Worm (Caenorhabditis elegans) whole organism, L4 larva: ENCODE results near the gene gln-2.

Experiments
- F49E8.2 ChIP-seq: sonication (generic microtip); optimal IDR thresholded peaks from 2 replicates; lab custom pipeline; 2016; ENCODE audit warnings: missing compliant biosample characterization, mild to moderate bottlenecking, missing genetic modification characterization, borderline replicate concordance
- T20F7.1 ChIP-seq: fragments of 200-800 bp; sonication (Bioruptor generic); optimal IDR thresholded peaks from 2 replicates; lab custom pipeline; 2018; ENCODE audit warnings: mild to moderate bottlenecking, missing genetic modification characterization, missing compliant biosample characterization
- T26A8.4 ChIP-seq: fragments of 200-800 bp; sonication (Bioruptor generic); IDR thresholded peaks from 2 replicates; pipeline ENCODE4 v1.3.6; 2022; ENCODE audit warnings: missing genetic modification characterization, missing compliant biosample characterization
- Y48G9A.11 ChIP-seq: fragments of 200-800 bp; sonication (Bioruptor generic); IDR thresholded peaks from 2 replicates; pipeline ENCODE4 v1.3.6; 2022; ENCODE audit warnings: missing genetic modification reagents, missing genetic modification characterization, missing compliant biosample characterization
- Y75B8A.6 ChIP-seq: fragments of 200-800 bp; sonication (Bioruptor generic); IDR thresholded peaks from 2 replicates; pipeline ENCODE4 v1.3.6; 2022; ENCODE audit warnings: missing genetic modification reagents, missing genetic modification characterization, missing compliant biosample characterization
- aha-1 ChIP-seq: fragments of 150-350 bp; peaks from one replicate; lab custom pipeline; 2014; ENCODE audit warnings: missing biosample characterization, missing genetic modification characterization
- ama-1 ChIP-seq: fragments of 150-350 bp; optimal IDR thresholded peaks from 2 replicates; lab custom pipeline; 2014; ENCODE audit warnings: inconsistent platforms, mixed read lengths
- arid-1 ChIP-seq: fragments of 200-800 bp; sonication (Bioruptor generic); conservative IDR thresholded peaks from 2 replicates; pipeline ENCODE4 v1.3.6; 2022; ENCODE audit warnings: missing genetic modification reagents, missing genetic modification characterization, missing compliant biosample characterization
- ceh-28 ChIP-seq: fragments of 150-350 bp; optimal IDR thresholded peaks from 2 replicates; lab custom pipeline; 2014; ENCODE audit warnings: missing biosample characterization, missing genetic modification reagents, missing genetic modification characterization
- ces-1 ChIP-seq: fragments of 150-350 bp; sonication (generic microtip); optimal IDR thresholded peaks from 4 replicates; lab custom pipeline; 2014; ENCODE audit warnings: missing biosample characterization, missing genetic modification reagents, missing genetic modification characterization
- cey-2 ChIP-seq: sonication (generic microtip); optimal IDR thresholded peaks from 3 replicates; lab custom pipeline; 2017; ENCODE audit warnings: missing genetic modification characterization, mild to moderate bottlenecking, missing compliant biosample characterization, antibody characterized with exemption, borderline replicate concordance; ENCODE audit not compliant: insufficient read depth
- daf-8 ChIP-seq: fragments of 200-800 bp; sonication (Bioruptor generic); IDR thresholded peaks from 2 replicates; pipeline ENCODE4 v1.3.6; 2022; ENCODE audit warnings: missing genetic modification characterization, missing compliant biosample characterization
- dmd-8 ChIP-seq: fragments of 200-800 bp; sonication (Bioruptor generic); IDR thresholded peaks from 2 replicates; pipeline ENCODE4 v1.3.6; 2022; ENCODE audit warnings: missing genetic modification characterization, missing compliant biosample characterization
- dve-1 ChIP-seq: sonication (generic microtip); optimal IDR thresholded peaks from 2 replicates; lab custom pipeline; 2017; ENCODE audit warnings: antibody characterized with exemption, mild to moderate bottlenecking, missing genetic modification characterization, missing compliant biosample characterization; ENCODE audit not compliant: insufficient read depth
- egl-27 ChIP-seq: sonication (generic microtip); optimal IDR thresholded peaks from 3 replicates; lab custom pipeline; 2017; ENCODE audit warnings: missing biosample characterization, missing genetic modification reagents, missing genetic modification characterization
- fkh-10 ChIP-seq: fragments of 150-350 bp; optimal IDR thresholded peaks from 2 replicates; lab custom pipeline; 2014; ENCODE audit warnings: missing biosample characterization, missing genetic modification reagents, missing genetic modification characterization
- gei-8 ChIP-seq: fragments of 200-800 bp; sonication (Bioruptor generic); optimal IDR thresholded peaks from 2 replicates; lab custom pipeline; 2018; ENCODE audit warnings: mild to moderate bottlenecking, missing genetic modification characterization, missing compliant biosample characterization
- hlh-30 ChIP-seq: sonication (generic microtip); optimal IDR thresholded peaks from 2 replicates; lab custom pipeline; 2017; ENCODE audit warnings: antibody characterized with exemption, mild to moderate bottlenecking, missing genetic modification characterization, missing compliant biosample characterization; ENCODE audit not compliant: insufficient read depth
- hmg-1.1 ChIP-seq: fragments of 200-800 bp; sonication (Bioruptor generic); IDR thresholded peaks from 2 replicates; pipeline ENCODE4 v1.3.6; 2022; ENCODE audit warnings: missing genetic modification reagents, missing genetic modification characterization, missing compliant biosample characterization
- lim-7 ChIP-seq: fragments of 200-800 bp; sonication (Bioruptor generic); IDR thresholded peaks from 2 replicates; pipeline ENCODE4 v1.3.6; 2022; ENCODE audit warnings: missing genetic modification characterization, missing compliant biosample characterization
- lin-38 ChIP-seq: fragments of 200-800 bp; sonication (Bioruptor generic); IDR thresholded peaks from 2 replicates; pipeline ENCODE4 v1.3.6; 2022; ENCODE audit warnings: missing genetic modification reagents, missing genetic modification characterization, missing compliant biosample characterization
- lir-3 ChIP-seq: sonication (generic microtip); optimal IDR thresholded peaks from 2 replicates; lab custom pipeline; 2016; ENCODE audit warnings: mild to moderate bottlenecking, missing genetic modification characterization, missing compliant biosample characterization
- madf-5 ChIP-seq, 2 experiments: fragments of 200-800 bp; sonication (Bioruptor generic); IDR thresholded peaks; 2 replicates each; pipeline ENCODE4 v1.3.6; 2022; ENCODE audit warnings: missing compliant biosample characterization in 2 of 2, missing genetic modification characterization in 2 of 2
- mdt-29 ChIP-seq: fragments of 200-800 bp; sonication (Bioruptor generic); IDR thresholded peaks from 2 replicates; pipeline ENCODE4 v1.3.6; 2022; ENCODE audit warnings: missing genetic modification reagents, missing genetic modification characterization, missing compliant biosample characterization
- mep-1 ChIP-seq: fragments of 150-350 bp; sonication (generic microtip); optimal IDR thresholded peaks from 3 replicates; lab custom pipeline; 2014; ENCODE audit warnings: missing biosample characterization, missing genetic modification characterization
- nhr-11 ChIP-seq: fragments of 150-350 bp; optimal IDR thresholded peaks from 2 replicates; lab custom pipeline; 2014; ENCODE audit warnings: missing biosample characterization, missing genetic modification characterization
- nhr-111 ChIP-seq: fragments of 200-800 bp; sonication (Bioruptor generic); optimal IDR thresholded peaks from 2 replicates; lab custom pipeline; 2018; ENCODE audit warnings: mild to moderate bottlenecking, missing genetic modification characterization, missing compliant biosample characterization
- nhr-28 ChIP-seq: fragments of 150-350 bp; optimal IDR thresholded peaks from 2 replicates; lab custom pipeline; 2014; ENCODE audit warnings: missing biosample characterization, missing genetic modification characterization
- nhr-42 ChIP-seq: fragments of 200-800 bp; sonication (Bioruptor generic); IDR thresholded peaks from 2 replicates; pipeline ENCODE4 v1.3.6; 2022; ENCODE audit warnings: missing genetic modification characterization, missing compliant biosample characterization
- nhr-48 ChIP-seq: sonication (generic microtip); optimal IDR thresholded peaks from 2 replicates; lab custom pipeline; 2016; ENCODE audit warnings: mild to moderate bottlenecking, missing genetic modification characterization, missing compliant biosample characterization
- nhr-6 ChIP-seq: fragments of 150-350 bp; optimal IDR thresholded peaks from 2 replicates; lab custom pipeline; 2014; ENCODE audit warnings: missing biosample characterization, missing genetic modification characterization
- nhr-77 ChIP-seq: fragments of 150-350 bp; optimal IDR thresholded peaks from 2 replicates; lab custom pipeline; 2014; ENCODE audit warnings: missing biosample characterization, missing genetic modification characterization
- rbr-2 ChIP-seq: sonication (generic microtip); optimal IDR thresholded peaks from 2 replicates; lab custom pipeline; 2016; ENCODE audit warnings: missing genotype, missing genetic modification characterization, missing compliant biosample characterization
- saeg-2 ChIP-seq: fragments of 200-800 bp; sonication (Bioruptor generic); IDR thresholded peaks from 2 replicates; pipeline ENCODE4 v1.3.6; 2022; ENCODE audit warnings: missing genetic modification reagents, missing genetic modification characterization, missing compliant biosample characterization
- snpc-1.2 ChIP-seq: fragments of 200-800 bp; sonication (Bioruptor generic); IDR thresholded peaks from 2 replicates; pipeline ENCODE4 v1.3.6; 2022; ENCODE audit warnings: missing genetic modification reagents, missing genetic modification characterization, missing compliant biosample characterization
- snpc-4 ChIP-seq: fragments of 150-350 bp; optimal IDR thresholded peaks from 2 replicates; lab custom pipeline; 2014; ENCODE audit warnings: missing biosample characterization, missing genetic modification characterization
- spr-1 ChIP-seq: sonication (generic microtip); optimal IDR thresholded peaks from 2 replicates; lab custom pipeline; 2016; ENCODE audit warnings: mild to moderate bottlenecking, missing genetic modification characterization, missing compliant biosample characterization
- unc-130 ChIP-seq: sonication (generic microtip); optimal IDR thresholded peaks from 2 replicates; lab custom pipeline; 2016; ENCODE audit warnings: missing genetic modification reagents, missing genetic modification characterization, missing compliant biosample characterization
- vab-7 ChIP-seq: fragments of 200-800 bp; sonication (Bioruptor generic); IDR thresholded peaks from 2 replicates; pipeline ENCODE4 v1.3.6; 2022; ENCODE audit warnings: missing genetic modification reagents, missing genetic modification characterization, missing compliant biosample characterization
- zfp-2 ChIP-seq: sonication (generic microtip); optimal IDR thresholded peaks from 2 replicates; lab custom pipeline; 2016; ENCODE audit warnings: mild to moderate bottlenecking, missing genetic modification characterization, missing compliant biosample characterization
- zip-11 ChIP-seq: fragments of 200-800 bp; sonication (Bioruptor generic); IDR thresholded peaks from 2 replicates; pipeline ENCODE4 v1.3.6; 2022; ENCODE audit warnings: missing genetic modification characterization, missing compliant biosample characterization
- zip-2 ChIP-seq: fragments of 150-350 bp; optimal IDR thresholded peaks from 2 replicates; lab custom pipeline; 2014; ENCODE audit warnings: missing biosample characterization, missing genetic modification characterization
- ztf-11 ChIP-seq: fragments of 150-350 bp; optimal IDR thresholded peaks from 2 replicates; lab custom pipeline; 2014; ENCODE audit warnings: missing biosample characterization, missing genetic modification characterization

Gene gln-2

ce11 chrIII:9929525-9929924 lies 15.1 kb downstream of the gln-2 start:
- TF ChIP-seq lim-7 (GFP tag; lab: Robert Waterston, UW) (no peak), aha-1 (peak; percentile 84), nhr-11 (tag; lab: Kevin White, UChicago) (no peak), rbr-2 (tag; lab: Kevin White, UChicago) (no peak), nhr-28 (tag; lab: Kevin White, UChicago) (no peak), fkh-10 (GFP tag; lab: Kevin White, UChicago) (no peak)
- TF ChIP-seq, all 104 proteins: peak for 1

- TF ChIP-seq hmg-1.1 (no peak), T20F7.1 (no peak), snpc-1.2 (GFP tag; lab: Robert Waterston, UW) (no peak), aha-1 (no peak), zip-2 (tag; lab: Kevin White, UChicago) (no peak), unc-130 (GFP tag; lab: Kevin White, UChicago) (no peak), ama-1 (lab: Kevin White, UChicago) (no peak), mdt-29 (no peak), arid-1 (GFP tag; lab: Robert Waterston, UW) (no peak), Y48G9A.11 (GFP tag; lab: Robert Waterston, UW) (no peak), T26A8.4 (GFP tag; lab: Robert Waterston, UW) (no peak), snpc-4 (tag; lab: Kevin White, UChicago) (no peak)
Measured at ce11 chrIII:9928777-9929176, 15.8 kb downstream of the gln-2 start, which contains the start of gene ttr-1. Gene ttr-1, plus strand, starts transcription at chrIII:9929077.

ce11 chrIII:9927378-9927777 lies 17.2 kb downstream of the gln-2 start, which contains the start of gene ttr-2:
Gene ttr-2, plus strand, starts transcription at chrIII:9927769.
- TF ChIP-seq mep-1 (tag; lab: Kevin White, UChicago) (peak; percentile 2), nhr-28 (tag; lab: Kevin White, UChicago) (peak; percentile 42), spr-1 (tag; lab: Kevin White, UChicago) (no peak), nhr-48 (tag; lab: Kevin White, UChicago) (no peak)

- TF ChIP-seq dve-1 (tag; lab: Kevin White, UChicago) (peak; percentile 25), hmg-1.1 (no peak), nhr-6 (no peak), daf-8 (GFP tag; lab: Robert Waterston, UW) (no peak)
Measured at ce11 chrIII:9926650-9927049, 18.0 kb downstream of the gln-2 start, which contains the start of gene ttr-3. Gene ttr-3, minus strand, starts transcription at chrIII:9926750.

- TF ChIP-seq ceh-28 (tag; lab: Kevin White, UChicago) (no peak), lim-7 (GFP tag; lab: Robert Waterston, UW) (no peak), zfp-2 (no peak), egl-27 (tag; lab: Kevin White, UChicago) (no peak), dmd-8 (GFP tag; lab: Robert Waterston, UW) (no peak), nhr-42 (GFP tag; lab: Robert Waterston, UW) (no peak), cey-2 (tag; lab: Kevin White, UChicago) (no peak), dve-1 (tag; lab: Kevin White, UChicago) (no peak), Y75B8A.6 (GFP tag; lab: Robert Waterston, UW) (no peak), zip-11 (GFP tag; lab: Robert Waterston, UW) (no peak), nhr-111 (GFP tag; lab: Kevin White, UChicago) (no peak)
Measured at ce11 chrIII:9922874-9923273, 21.7 kb downstream of the gln-2 start, which contains the start of gene cbp-2. Gene cbp-2, plus strand, starts transcription at chrIII:9923174.

ce11 chrIII:9922310-9922709 lies 22.3 kb downstream of the gln-2 start:
- TF ChIP-seq lin-38 (GFP tag; lab: Robert Waterston, UW) (no peak), unc-130 (GFP tag; lab: Kevin White, UChicago) (no peak), vab-7 (GFP tag; lab: Robert Waterston, UW) (no peak), F49E8.2 (tag; lab: Kevin White, UChicago) (no peak), nhr-77 (tag; lab: Kevin White, UChicago) (peak; percentile 11), madf-5 (GFP tag; IDR thresholded peaks at IDR 0.05; lab: Robert Waterston, UW) (no peak), ztf-11 (tag; lab: Kevin White, UChicago) (no peak), lir-3 (tag; lab: Kevin White, UChicago) (no peak), gei-8 (no peak), mep-1 (tag; lab: Kevin White, UChicago) (no peak), ces-1 (GFP tag; lab: Kevin White, UChicago) (no peak), hlh-30 (tag; lab: Kevin White, UChicago) (peak; percentile 16), saeg-2 (GFP tag; lab: Robert Waterston, UW) (no peak)
